Worm (Caenorhabditis elegans) whole organism, late embryonic: ENCODE measurements around the gene Y50E8A.2.

Experiments used
- C08G9.2 ChIP-seq: sonication (generic microtip); optimal IDR thresholded peaks from 2 replicates; lab custom pipeline; 2016; ENCODE audit warnings: mild to moderate bottlenecking, missing genetic modification characterization, moderate library complexity, missing compliant biosample characterization
- K02D7.2 ChIP-seq: sonication (generic microtip); optimal IDR thresholded peaks from 2 replicates; lab custom pipeline; 2017; ENCODE audit warnings: mild to moderate bottlenecking, missing genetic modification characterization, missing compliant biosample characterization
- T23F11.4 ChIP-seq: fragments of 200-800 bp; sonication (Bioruptor generic); optimal IDR thresholded peaks from 2 replicates; lab custom pipeline; 2018; ENCODE audit warnings: mild to moderate bottlenecking, missing genetic modification characterization, missing compliant biosample characterization
- ahr-1 ChIP-seq: sonication (generic microtip); optimal IDR thresholded peaks from 2 replicates; lab custom pipeline; 2016; ENCODE audit warnings: missing genetic modification characterization, missing compliant biosample characterization
- ama-1 ChIP-seq: fragments of 150-350 bp; optimal IDR thresholded peaks from 2 replicates; lab custom pipeline; 2014
- ceh-14 ChIP-seq: sonication (generic microtip); optimal IDR thresholded peaks from 2 replicates; lab custom pipeline; 2016; ENCODE audit warnings: missing genotype, missing genetic modification characterization, missing compliant biosample characterization
- ceh-18 ChIP-seq: sonication (generic microtip); optimal IDR thresholded peaks from 2 replicates; lab custom pipeline; 2016; ENCODE audit warnings: missing genetic modification characterization, missing compliant biosample characterization
- ceh-19 ChIP-seq: fragments of 200-800 bp; sonication (Bioruptor generic); optimal IDR thresholded peaks from 2 replicates; lab custom pipeline; 2018; ENCODE audit warnings: mild to moderate bottlenecking, missing genetic modification characterization, missing compliant biosample characterization
- ceh-2 ChIP-seq: sonication (generic microtip); optimal IDR thresholded peaks from 2 replicates; lab custom pipeline; 2016; ENCODE audit warnings: missing genotype, missing genetic modification characterization, missing compliant biosample characterization
- ceh-22 ChIP-seq: sonication (generic microtip); optimal IDR thresholded peaks from 2 replicates; lab custom pipeline; 2017; ENCODE audit warnings: missing biosample characterization, missing genetic modification characterization
- ceh-30 ChIP-seq: fragments of 150-350 bp; optimal IDR thresholded peaks from 2 replicates; lab custom pipeline; 2014; ENCODE audit warnings: missing biosample characterization, missing genetic modification characterization
- ceh-34 ChIP-seq: sonication (generic microtip); optimal IDR thresholded peaks from 2 replicates; lab custom pipeline; 2016; ENCODE audit warnings: mild to moderate bottlenecking, missing genetic modification characterization, missing compliant biosample characterization
- ceh-45 ChIP-seq: fragments of 200-800 bp; sonication (Bioruptor generic); IDR thresholded peaks from 2 replicates; pipeline ENCODE4 v1.3.6; 2022; ENCODE audit warnings: missing genetic modification reagents, missing genetic modification characterization, missing compliant biosample characterization
- dmd-4 ChIP-seq: sonication (generic microtip); optimal IDR thresholded peaks from 2 replicates; lab custom pipeline; 2016; ENCODE audit warnings: borderline replicate concordance, missing genetic modification characterization, missing compliant biosample characterization
- dve-1 ChIP-seq: sonication (generic microtip); optimal IDR thresholded peaks from 2 replicates; lab custom pipeline; 2017; ENCODE audit warnings: antibody characterized with exemption, mild to moderate bottlenecking, missing genetic modification characterization, missing compliant biosample characterization
- elt-2 ChIP-seq: sonication (generic microtip); optimal IDR thresholded peaks from 2 replicates; lab custom pipeline; 2016; ENCODE audit warnings: missing genetic modification reagents, missing genetic modification characterization, missing compliant biosample characterization
- elt-4 ChIP-seq: sonication (generic microtip); optimal IDR thresholded peaks from 2 replicates; lab custom pipeline; 2016; ENCODE audit warnings: missing genetic modification characterization, missing compliant biosample characterization
- ets-4 ChIP-seq: sonication (generic microtip); optimal IDR thresholded peaks from 2 replicates; lab custom pipeline; 2016; ENCODE audit warnings: missing genetic modification characterization, missing compliant biosample characterization
- fkh-10 ChIP-seq: fragments of 150-350 bp; optimal IDR thresholded peaks from 2 replicates; lab custom pipeline; 2014; ENCODE audit warnings: missing biosample characterization, missing genetic modification reagents, missing genetic modification characterization
- fkh-6 ChIP-seq: sonication (generic microtip); optimal IDR thresholded peaks from 2 replicates; lab custom pipeline; 2016; ENCODE audit warnings: missing genetic modification characterization, missing compliant biosample characterization
- gmeb-2 ChIP-seq: sonication (generic microtip); optimal IDR thresholded peaks from 2 replicates; lab custom pipeline; 2016; ENCODE audit warnings: missing genetic modification characterization, inconsistent platforms, missing compliant biosample characterization
- hlh-13 ChIP-seq: fragments of 200-800 bp; sonication (Bioruptor generic); optimal IDR thresholded peaks from 2 replicates; lab custom pipeline; 2018; ENCODE audit warnings: mild to moderate bottlenecking, missing genetic modification characterization, missing compliant biosample characterization
- hlh-30 ChIP-seq: sonication (generic microtip); optimal IDR thresholded peaks from 2 replicates; lab custom pipeline; 2017; ENCODE audit warnings: antibody characterized with exemption, missing genetic modification characterization, missing compliant biosample characterization; ENCODE audit not compliant: insufficient read depth
- hlh-6 ChIP-seq: sonication (generic microtip); optimal IDR thresholded peaks from 2 replicates; lab custom pipeline; 2016; ENCODE audit warnings: missing genotype, missing genetic modification characterization, missing compliant biosample characterization
- hlh-8 ChIP-seq: sonication (generic microtip); optimal IDR thresholded peaks from 2 replicates; lab custom pipeline; 2016; ENCODE audit warnings: missing genotype, missing genetic modification characterization, missing compliant biosample characterization
- lim-6 ChIP-seq: sonication (generic microtip); optimal IDR thresholded peaks from 2 replicates; lab custom pipeline; 2016; ENCODE audit warnings: missing genetic modification characterization, missing compliant biosample characterization
- lin-11 ChIP-seq: fragments of 200-800 bp; sonication (Bioruptor generic); optimal IDR thresholded peaks from 2 replicates; lab custom pipeline; 2018; ENCODE audit warnings: mild to moderate bottlenecking, missing genetic modification characterization, missing compliant biosample characterization
- madf-2 ChIP-seq: sonication (generic microtip); optimal IDR thresholded peaks from 2 replicates; lab custom pipeline; 2017; ENCODE audit warnings: missing genetic modification characterization, missing compliant biosample characterization
- mec-3 ChIP-seq: sonication (generic microtip); optimal IDR thresholded peaks from 2 replicates; lab custom pipeline; 2016; ENCODE audit warnings: borderline replicate concordance, missing genetic modification characterization, missing compliant biosample characterization
- nfya-1 ChIP-seq: sonication (generic microtip); optimal IDR thresholded peaks from 2 replicates; lab custom pipeline; 2017; ENCODE audit warnings: missing genetic modification characterization, mild to moderate bottlenecking, missing compliant biosample characterization, antibody characterized with exemption, moderate library complexity
- nhr-11 ChIP-seq: fragments of 150-350 bp; optimal IDR thresholded peaks from 2 replicates; lab custom pipeline; 2014; ENCODE audit warnings: missing biosample characterization, missing genetic modification characterization
- nhr-232 ChIP-seq: sonication (generic microtip); optimal IDR thresholded peaks from 2 replicates; lab custom pipeline; 2016; ENCODE audit warnings: missing genetic modification characterization, missing compliant biosample characterization
- odd-2 ChIP-seq: sonication (generic microtip); optimal IDR thresholded peaks from 2 replicates; lab custom pipeline; 2017; ENCODE audit warnings: antibody characterized with exemption, mild to moderate bottlenecking, missing genetic modification characterization, missing compliant biosample characterization
- pat-9 ChIP-seq: fragments of 200-800 bp; sonication (Bioruptor generic); optimal IDR thresholded peaks from 2 replicates; lab custom pipeline; 2018; ENCODE audit warnings: mild to moderate bottlenecking, missing genetic modification characterization, moderate library complexity, missing compliant biosample characterization
- pax-1 ChIP-seq: fragments of 150-350 bp; optimal IDR thresholded peaks from 2 replicates; lab custom pipeline; 2014; ENCODE audit warnings: missing biosample characterization, missing genetic modification characterization
- pha-2 ChIP-seq: sonication (generic microtip); optimal IDR thresholded peaks from 2 replicates; lab custom pipeline; 2017; ENCODE audit warnings: mild to moderate bottlenecking, missing genetic modification characterization, missing compliant biosample characterization
- pqm-1 ChIP-seq: sonication (generic microtip); optimal IDR thresholded peaks from 2 replicates; lab custom pipeline; 2016; ENCODE audit warnings: missing genetic modification characterization, missing compliant biosample characterization
- pros-1 ChIP-seq: fragments of 150-350 bp; optimal IDR thresholded peaks from 2 replicates; lab custom pipeline; 2014; ENCODE audit warnings: missing biosample characterization, missing genetic modification reagents, missing genetic modification characterization
- ref-2 ChIP-seq: sonication (generic microtip); optimal IDR thresholded peaks from 2 replicates; lab custom pipeline; 2016; ENCODE audit warnings: missing genetic modification characterization, missing compliant biosample characterization
- rnt-1 ChIP-seq: sonication (generic microtip); optimal IDR thresholded peaks from 2 replicates; lab custom pipeline; 2016; ENCODE audit warnings: missing genetic modification characterization, missing compliant biosample characterization
- syd-9 ChIP-seq: sonication (generic microtip); optimal IDR thresholded peaks from 2 replicates; lab custom pipeline; 2016; ENCODE audit warnings: mild to moderate bottlenecking, missing genetic modification characterization, moderate library complexity, missing compliant biosample characterization
- ttx-3 ChIP-seq: sonication (generic microtip); optimal IDR thresholded peaks from 2 replicates; lab custom pipeline; 2016; ENCODE audit warnings: missing genetic modification reagents, missing genetic modification characterization, missing compliant biosample characterization
- unc-3 ChIP-seq, 2 experiments: fragments of 200-800 bp in 1 of 2; sonication (Bioruptor generic) in 1 of 2; sonication (generic microtip) in 1 of 2; conservative IDR thresholded peaks in 1 of 2; optimal IDR thresholded peaks in 1 of 2; 2 replicates each; pipeline versions ENCODE4 v1.3.6 to Lab custom; 2016 to 2022; ENCODE audit warnings: missing compliant biosample characterization in 2 of 2, missing genetic modification characterization in 2 of 2, missing genetic modification reagents in 1 of 2
- unc-42 ChIP-seq: sonication (generic microtip); optimal IDR thresholded peaks from 2 replicates; lab custom pipeline; 2016; ENCODE audit warnings: missing genotype, missing genetic modification characterization, missing compliant biosample characterization
- unc-55 ChIP-seq: sonication (generic microtip); optimal IDR thresholded peaks from 2 replicates; lab custom pipeline; 2017; ENCODE audit warnings: missing biosample characterization, missing genetic modification reagents, missing genetic modification characterization
- unc-86 ChIP-seq: sonication (generic microtip); optimal IDR thresholded peaks from 2 replicates; lab custom pipeline; 2016; ENCODE audit warnings: missing genetic modification characterization, missing compliant biosample characterization
- zip-5 ChIP-seq: sonication (generic microtip); optimal IDR thresholded peaks from 2 replicates; lab custom pipeline; 2016; ENCODE audit warnings: missing genetic modification characterization, missing compliant biosample characterization
- ztf-16 ChIP-seq: sonication (generic microtip); optimal IDR thresholded peaks from 2 replicates; lab custom pipeline; 2017; ENCODE audit warnings: missing genetic modification characterization, missing compliant biosample characterization

Y50E8A.2 gene

DNA sequence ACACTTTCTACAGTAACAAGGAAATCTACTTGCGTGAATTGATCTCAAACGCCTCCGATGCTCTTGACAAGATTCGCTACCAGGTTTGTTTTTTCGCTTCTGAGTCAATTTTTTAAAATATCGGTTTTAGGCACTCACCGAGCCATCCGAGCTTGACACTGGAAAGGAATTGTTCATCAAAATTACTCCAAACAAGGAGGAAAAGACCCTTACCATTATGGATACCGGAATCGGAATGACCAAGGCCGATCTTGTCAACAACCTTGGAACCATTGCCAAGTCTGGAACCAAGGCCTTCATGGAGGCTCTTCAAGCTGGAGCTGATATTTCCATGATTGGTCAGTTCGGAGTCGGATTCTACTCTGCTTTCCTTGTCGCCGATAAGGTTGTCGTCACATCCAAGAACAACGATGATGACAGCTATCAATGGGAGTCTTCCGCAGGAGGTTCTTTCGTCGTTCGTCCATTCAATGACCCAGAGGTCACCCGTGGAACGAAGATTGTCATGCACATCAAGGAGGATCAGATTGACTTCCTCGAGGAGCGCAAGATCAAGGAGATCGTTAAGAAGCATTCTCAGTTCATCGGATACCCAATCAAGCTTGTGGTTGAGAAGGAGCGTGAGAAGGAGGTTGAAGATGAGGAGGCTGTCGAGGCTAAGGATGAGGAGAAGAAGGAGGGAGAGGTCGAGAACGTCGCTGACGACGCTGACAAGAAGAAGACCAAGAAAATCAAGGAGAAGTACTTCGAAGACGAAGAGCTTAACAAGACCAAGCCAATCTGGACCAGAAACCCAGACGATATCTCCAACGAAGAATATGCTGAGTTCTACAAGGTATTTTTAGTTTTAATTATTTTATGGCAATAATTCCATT is 42.2 kb downstream of the Y50E8A.2 start:
- TF ChIP-seq hlh-6 (peak; percentile 8), hlh-30 (tag; lab: Kevin White, UChicago) (no peak), pqm-1 (tag; lab: Kevin White, UChicago) (peak; percentile 4)

DNA sequence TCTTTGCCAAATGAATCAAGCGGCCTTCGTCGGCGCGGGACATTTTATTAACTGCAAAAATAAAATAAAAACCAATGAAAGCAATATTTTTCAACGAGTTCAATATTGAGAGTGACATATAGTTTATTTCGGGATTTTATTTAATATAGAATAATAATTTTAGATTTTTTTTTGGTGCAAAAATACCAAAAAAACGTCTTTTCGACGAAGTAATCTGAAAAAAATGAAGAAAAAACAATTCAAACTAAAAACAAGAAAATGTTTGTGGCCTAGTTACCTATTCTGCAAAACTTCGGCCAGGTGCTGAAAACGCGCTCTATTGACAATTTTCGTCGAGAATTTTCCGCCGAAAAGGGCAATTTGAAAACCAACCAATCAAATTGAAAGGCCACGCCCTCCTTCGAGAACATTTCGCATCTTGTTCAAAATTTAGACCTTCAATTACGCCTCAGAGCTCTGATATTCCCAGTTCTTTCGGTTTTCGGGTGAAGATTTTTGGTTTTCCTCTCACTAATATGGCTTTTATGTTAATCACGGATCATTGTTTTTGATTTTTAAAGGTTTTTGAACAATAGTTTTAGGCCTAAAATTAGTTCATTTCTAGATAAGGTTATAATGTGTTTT is 43.1 kb downstream of the Y50E8A.2 start, which contains the start of gene C47E8.4:
Gene C47E8.4 (minus strand): TSS at position 51 of the 624 bp plus-strand sequence.
- TF ChIP-seq pros-1 (tag; lab: Kevin White, UChicago) (peak; percentile 64), ets-4 (peak; percentile 94), madf-2 (tag; lab: Kevin White, UChicago) (no peak), rnt-1 (peak; percentile 93), fkh-10 (GFP tag; lab: Kevin White, UChicago) (peak; percentile 30), ceh-45 (GFP tag; lab: Robert Waterston, UW) (no peak), hlh-13 (no peak), mec-3 (tag; lab: Kevin White, UChicago) (peak; percentile 83), ttx-3 (tag; lab: Kevin White, UChicago) (peak; percentile 47), syd-9 (tag; lab: Kevin White, UChicago) (peak; percentile 53), ceh-2 (tag; lab: Kevin White, UChicago) (peak; percentile 96), ceh-19 (GFP tag; lab: Kevin White, UChicago) (no peak), dve-1 (tag; lab: Kevin White, UChicago) (peak; percentile 93), pha-2 (tag; lab: Kevin White, UChicago) (peak; percentile 52), nhr-11 (no peak), ztf-16 (peak; percentile 63), hlh-30 (tag; lab: Kevin White, UChicago) (peak; percentile 33), hlh-8 (tag; lab: Kevin White, UChicago) (peak; percentile 92), T23F11.4 (no peak), dmd-4 (tag; lab: Kevin White, UChicago) (no peak), ceh-14 (tag; lab: Kevin White, UChicago) (peak; percentile 86), ceh-34 (tag; lab: Kevin White, UChicago) (peak; percentile 88), C08G9.2 (peak; percentile 99), nhr-232 (tag; lab: Kevin White, UChicago) (no peak), nfya-1 (peak; percentile 100), zip-5 (peak; percentile 72), unc-86 (tag; lab: Kevin White, UChicago) (peak; percentile 82), pat-9 (tag; lab: Kevin White, UChicago) (no peak), gmeb-2 (tag; lab: Kevin White, UChicago) (no peak), ama-1 (lab: Kevin White, UChicago) (no peak), lin-11 (tag; lab: Kevin White, UChicago) (no peak), ceh-18 (tag; lab: Kevin White, UChicago) (peak; percentile 93), unc-55 (GFP tag; lab: Kevin White, UChicago) (peak; percentile 81), unc-3 (GFP tag; conservative IDR thresholded peaks at IDR 0.05; lab: Robert Waterston, UW) (0 out of 2 replicates have a peak, but pooled peaks have one; percentile 17), unc-3 (tag; optimal IDR thresholded peaks at IDR 0.05; lab: Kevin White, UChicago) (peak; percentile 72), ceh-30 (peak; percentile 87), elt-2 (tag; lab: Kevin White, UChicago) (peak; percentile 85), ref-2 (peak; percentile 98), ahr-1 (tag; lab: Kevin White, UChicago) (no peak), odd-2 (tag; lab: Kevin White, UChicago) (no peak), ceh-22 (tag; lab: Kevin White, UChicago) (no peak), fkh-6 (tag; lab: Kevin White, UChicago) (peak; percentile 69), lim-6 (peak; percentile 50), pax-1 (tag; lab: Kevin White, UChicago) (peak; percentile 87), K02D7.2 (no peak), unc-42 (tag; lab: Kevin White, UChicago) (peak; percentile 96), elt-4 (tag; lab: Kevin White, UChicago) (no peak)
